Worm (Caenorhabditis elegans) whole organism, L4 larva: ENCODE data around the gene F27B10.1.

ENCODE experiments used
- D1046.2 ChIP-seq: fragments of 200-800 bp; sonication (Bioruptor generic); IDR thresholded peaks from 2 replicates; pipeline ENCODE4 v1.3.6; 2022; ENCODE audit warnings: missing genetic modification characterization, missing compliant biosample characterization
- F26F4.8 ChIP-seq: fragments of 200-800 bp; sonication (Bioruptor generic); conservative IDR thresholded peaks from 2 replicates; pipeline ENCODE4 v1.3.6; 2022; ENCODE audit warnings: missing genetic modification characterization, missing compliant biosample characterization
- F44E2.7 ChIP-seq: fragments of 200-800 bp; sonication (Bioruptor generic); IDR thresholded peaks from 2 replicates; pipeline ENCODE4 v2.1.2; 2022; ENCODE audit warnings: missing genetic modification characterization, missing compliant biosample characterization
- R02D3.7 ChIP-seq: fragments of 150-350 bp; sonication (generic microtip); optimal IDR thresholded peaks from 3 replicates; lab custom pipeline; 2014; ENCODE audit warnings: missing biosample characterization, missing genetic modification characterization
- T26A8.4 ChIP-seq: fragments of 200-800 bp; sonication (Bioruptor generic); IDR thresholded peaks from 2 replicates; pipeline ENCODE4 v1.3.6; 2022; ENCODE audit warnings: missing genetic modification characterization, missing compliant biosample characterization
- Y48G9A.11 ChIP-seq: fragments of 200-800 bp; sonication (Bioruptor generic); IDR thresholded peaks from 2 replicates; pipeline ENCODE4 v1.3.6; 2022; ENCODE audit warnings: missing genetic modification reagents, missing genetic modification characterization, missing compliant biosample characterization
- ZK546.5 ChIP-seq, 2 experiments: sonication (generic microtip); optimal IDR thresholded peaks; 2 replicates each; lab custom pipeline; 2017; ENCODE audit warnings: missing biosample characterization in 2 of 2, missing genetic modification characterization in 2 of 2
- aha-1 ChIP-seq: fragments of 150-350 bp; peaks from one replicate; lab custom pipeline; 2014; ENCODE audit warnings: missing biosample characterization, missing genetic modification characterization
- attf-4 ChIP-seq: sonication (generic microtip); optimal IDR thresholded peaks from 3 replicates; lab custom pipeline; 2017; ENCODE audit warnings: missing biosample characterization, missing genetic modification characterization
- ceh-32 ChIP-seq: sonication (generic microtip); optimal IDR thresholded peaks from 2 replicates; lab custom pipeline; 2016; ENCODE audit warnings: mild to moderate bottlenecking, missing genetic modification characterization, missing compliant biosample characterization; ENCODE audit not compliant: poor library complexity
- ceh-44 ChIP-seq: fragments of 200-800 bp; sonication (Bioruptor generic); IDR thresholded peaks from 2 replicates; pipeline ENCODE4 v1.3.6; 2022; ENCODE audit warnings: missing genetic modification reagents, missing genetic modification characterization, missing compliant biosample characterization
- ceh-82 ChIP-seq: sonication (generic microtip); optimal IDR thresholded peaks from 2 replicates; lab custom pipeline; 2017; ENCODE audit warnings: missing biosample characterization, missing genetic modification characterization
- ces-1 ChIP-seq: fragments of 150-350 bp; sonication (generic microtip); optimal IDR thresholded peaks from 4 replicates; lab custom pipeline; 2014; ENCODE audit warnings: missing biosample characterization, missing genetic modification reagents, missing genetic modification characterization
- ctbp-1 ChIP-seq: fragments of 200-800 bp; sonication (Bioruptor generic); IDR thresholded peaks from 2 replicates; pipeline ENCODE4 v1.3.6; 2022; ENCODE audit warnings: missing genetic modification reagents, missing genetic modification characterization, missing compliant biosample characterization
- daf-8 ChIP-seq: fragments of 200-800 bp; sonication (Bioruptor generic); IDR thresholded peaks from 2 replicates; pipeline ENCODE4 v1.3.6; 2022; ENCODE audit warnings: missing genetic modification characterization, missing compliant biosample characterization
- dmd-6 ChIP-seq: fragments of 200-800 bp; sonication (Bioruptor generic); IDR thresholded peaks from 2 replicates; pipeline ENCODE4 v1.3.6; 2022; ENCODE audit warnings: missing genetic modification reagents, missing genetic modification characterization, missing compliant biosample characterization
- dmd-9 ChIP-seq: fragments of 200-800 bp; sonication (Bioruptor generic); IDR thresholded peaks from 2 replicates; pipeline ENCODE4 v1.3.6; 2022; ENCODE audit warnings: missing genetic modification reagents, missing genetic modification characterization, missing compliant biosample characterization
- egl-27 ChIP-seq: sonication (generic microtip); optimal IDR thresholded peaks from 3 replicates; lab custom pipeline; 2017; ENCODE audit warnings: missing biosample characterization, missing genetic modification reagents, missing genetic modification characterization
- egl-43 ChIP-seq: fragments of 200-800 bp; sonication (Bioruptor generic); IDR thresholded peaks from 2 replicates; pipeline ENCODE4 v1.3.6; 2022; ENCODE audit warnings: missing genetic modification reagents, missing genetic modification characterization, missing compliant biosample characterization
- fkh-10 ChIP-seq: fragments of 150-350 bp; optimal IDR thresholded peaks from 2 replicates; lab custom pipeline; 2014; ENCODE audit warnings: missing biosample characterization, missing genetic modification reagents, missing genetic modification characterization
- hlh-30 ChIP-seq: sonication (generic microtip); optimal IDR thresholded peaks from 2 replicates; lab custom pipeline; 2017; ENCODE audit warnings: antibody characterized with exemption, mild to moderate bottlenecking, missing genetic modification characterization, missing compliant biosample characterization; ENCODE audit not compliant: insufficient read depth
- jun-1 ChIP-seq: fragments of 150-350 bp; optimal IDR thresholded peaks from 2 replicates; lab custom pipeline; 2014; ENCODE audit warnings: missing biosample characterization, missing genetic modification reagents, missing genetic modification characterization
- lin-13 ChIP-seq: fragments of 150-350 bp; optimal IDR thresholded peaks from 2 replicates; lab custom pipeline; 2014; ENCODE audit warnings: missing biosample characterization, missing genetic modification reagents, missing genetic modification characterization
- lin-38 ChIP-seq: fragments of 200-800 bp; sonication (Bioruptor generic); IDR thresholded peaks from 2 replicates; pipeline ENCODE4 v1.3.6; 2022; ENCODE audit warnings: missing genetic modification reagents, missing genetic modification characterization, missing compliant biosample characterization
- lin-39 ChIP-seq: fragments of 150-350 bp; optimal IDR thresholded peaks from 2 replicates; lab custom pipeline; 2014; ENCODE audit warnings: missing biosample characterization, missing genetic modification reagents, missing genetic modification characterization
- lir-3 ChIP-seq: sonication (generic microtip); optimal IDR thresholded peaks from 2 replicates; lab custom pipeline; 2016; ENCODE audit warnings: mild to moderate bottlenecking, missing genetic modification characterization, missing compliant biosample characterization
- lsy-2 ChIP-seq, 2 experiments: fragments of 150-350 bp in 1 of 2; sonication (generic microtip) in 1 of 2; optimal IDR thresholded peaks; 2 replicates each; lab custom pipeline; 2014 to 2017; ENCODE audit warnings: missing biosample characterization in 2 of 2, missing genetic modification characterization in 2 of 2
- mes-2 ChIP-seq: sonication (generic microtip); optimal IDR thresholded peaks from 2 replicates; lab custom pipeline; 2016; ENCODE audit warnings: missing genotype, mild to moderate bottlenecking, missing genetic modification characterization, missing compliant biosample characterization; ENCODE audit not compliant: poor library complexity, severe bottlenecking
- mxl-3 ChIP-seq: fragments of 200-800 bp; sonication (Bioruptor generic); optimal IDR thresholded peaks from 2 replicates; lab custom pipeline; 2018; ENCODE audit warnings: mild to moderate bottlenecking, missing genetic modification characterization, missing compliant biosample characterization
- nhr-102 ChIP-seq: sonication (generic microtip); optimal IDR thresholded peaks from 2 replicates; lab custom pipeline; 2016; ENCODE audit warnings: mild to moderate bottlenecking, missing genetic modification characterization, moderate library complexity, missing compliant biosample characterization
- nhr-11 ChIP-seq: fragments of 150-350 bp; optimal IDR thresholded peaks from 2 replicates; lab custom pipeline; 2014; ENCODE audit warnings: missing biosample characterization, missing genetic modification characterization
- nhr-111 ChIP-seq: fragments of 200-800 bp; sonication (Bioruptor generic); optimal IDR thresholded peaks from 2 replicates; lab custom pipeline; 2018; ENCODE audit warnings: mild to moderate bottlenecking, missing genetic modification characterization, missing compliant biosample characterization
- nhr-25 ChIP-seq: sonication (generic microtip); optimal IDR thresholded peaks from 2 replicates; lab custom pipeline; 2017; ENCODE audit warnings: missing genetic modification characterization, mild to moderate bottlenecking, missing compliant biosample characterization, antibody characterized with exemption, moderate library complexity, borderline replicate concordance; ENCODE audit not compliant: insufficient read depth
- nhr-28 ChIP-seq: fragments of 150-350 bp; optimal IDR thresholded peaks from 2 replicates; lab custom pipeline; 2014; ENCODE audit warnings: missing biosample characterization, missing genetic modification characterization
- nhr-76 ChIP-seq: fragments of 150-350 bp; optimal IDR thresholded peaks from 2 replicates; lab custom pipeline; 2014; ENCODE audit warnings: missing biosample characterization, missing genetic modification characterization
- pha-4 ChIP-seq, 2 experiments: fragments of 150-350 bp in 1 of 2; fragments of 200-800 bp in 1 of 2; sonication (Bioruptor generic) in 1 of 2; IDR thresholded peaks in 1 of 2; optimal IDR thresholded peaks in 1 of 2; 2 replicates each; pipeline versions ENCODE4 v1.3.6 to Lab custom; 2014 to 2022; ENCODE audit warnings: missing genetic modification characterization in 2 of 2, missing genetic modification reagents in 2 of 2, missing biosample characterization in 1 of 2, missing compliant biosample characterization in 1 of 2
- pqm-1 ChIP-seq: sonication (generic microtip); optimal IDR thresholded peaks from 2 replicates; lab custom pipeline; 2017; ENCODE audit warnings: missing biosample characterization, missing genetic modification characterization
- rbr-2 ChIP-seq: sonication (generic microtip); optimal IDR thresholded peaks from 2 replicates; lab custom pipeline; 2016; ENCODE audit warnings: missing genotype, missing genetic modification characterization, missing compliant biosample characterization
- saeg-2 ChIP-seq: fragments of 200-800 bp; sonication (Bioruptor generic); IDR thresholded peaks from 2 replicates; pipeline ENCODE4 v1.3.6; 2022; ENCODE audit warnings: missing genetic modification reagents, missing genetic modification characterization, missing compliant biosample characterization
- sdz-12 ChIP-seq: fragments of 200-800 bp; sonication (Bioruptor generic); optimal IDR thresholded peaks from 2 replicates; lab custom pipeline; 2018; ENCODE audit warnings: mild to moderate bottlenecking, missing genetic modification characterization, missing compliant biosample characterization
- snpc-1.2 ChIP-seq: fragments of 200-800 bp; sonication (Bioruptor generic); IDR thresholded peaks from 2 replicates; pipeline ENCODE4 v1.3.6; 2022; ENCODE audit warnings: missing genetic modification reagents, missing genetic modification characterization, missing compliant biosample characterization
- unc-130 ChIP-seq: sonication (generic microtip); optimal IDR thresholded peaks from 2 replicates; lab custom pipeline; 2016; ENCODE audit warnings: missing genetic modification reagents, missing genetic modification characterization, missing compliant biosample characterization
- unc-62 ChIP-seq, 3 experiments: fragments of 150-350 bp in 1 of 3; sonication (generic microtip); optimal IDR thresholded peaks in 2 of 3; peaks in 1 of 3; 1 replicate in 1 of 3; 2 replicates in 2 of 3; lab custom pipeline; 2014 to 2017; ENCODE audit warnings: missing biosample characterization in 3 of 3, missing genetic modification characterization in 3 of 3, missing genetic modification reagents in 3 of 3, missing genotype in 1 of 3
- zip-11 ChIP-seq: fragments of 200-800 bp; sonication (Bioruptor generic); IDR thresholded peaks from 2 replicates; pipeline ENCODE4 v1.3.6; 2022; ENCODE audit warnings: missing genetic modification characterization, missing compliant biosample characterization
- zip-2 ChIP-seq: fragments of 150-350 bp; optimal IDR thresholded peaks from 2 replicates; lab custom pipeline; 2014; ENCODE audit warnings: missing biosample characterization, missing genetic modification characterization
- ztf-11 ChIP-seq: fragments of 150-350 bp; optimal IDR thresholded peaks from 2 replicates; lab custom pipeline; 2014; ENCODE audit warnings: missing biosample characterization, missing genetic modification characterization

F27B10.1 gene

DNA sequence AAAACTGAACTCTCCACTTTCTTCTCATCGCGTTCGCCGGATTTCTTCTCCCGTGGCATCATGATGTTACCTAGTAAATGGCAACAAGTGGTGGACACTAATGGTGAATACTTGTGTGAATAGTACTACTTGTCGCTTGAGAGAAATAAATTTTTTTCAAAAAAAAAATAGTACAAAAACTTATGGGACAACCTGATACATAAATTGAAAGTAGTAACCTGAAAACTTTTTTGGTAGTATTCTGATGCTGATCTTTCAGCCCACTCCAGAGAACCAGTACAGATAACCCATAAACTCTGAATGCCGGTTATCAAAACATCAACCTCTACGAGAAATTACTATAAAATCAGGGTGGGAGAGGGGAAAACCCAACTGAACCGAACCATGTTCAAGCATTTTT, 14.6 kb upstream of the F27B10.1 start, which contains the start of gene Y57E12AL.2:
Y57E12AL.2 (plus strand) TSS at position 301 of the 400 bp plus-strand sequence.
- TF ChIP-seq aha-1, result peak; percentile 21

DNA sequence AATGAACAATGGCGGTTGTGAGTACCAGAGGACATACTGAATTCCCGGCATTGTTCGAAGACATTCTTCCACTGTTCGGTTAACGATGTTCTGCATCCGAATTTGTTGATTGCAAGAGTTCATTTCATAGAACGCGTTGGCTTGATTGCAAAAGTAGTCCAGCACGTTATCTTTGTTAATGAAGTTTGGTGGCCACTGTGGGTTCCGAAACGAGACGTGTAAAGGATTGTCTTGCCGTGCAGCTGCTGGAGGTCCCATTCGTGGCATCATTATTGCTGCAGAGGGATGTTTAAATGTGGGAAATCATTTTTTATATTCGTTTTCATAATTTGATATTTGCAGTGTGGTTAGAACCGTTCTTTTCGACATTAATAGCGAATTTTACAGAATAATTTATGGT, 13.1 kb upstream of the F27B10.1 start, which contains the start of gene mdt-6:
mdt-6 (minus strand) TSS at position 275 of the 400 bp plus-strand sequence.
- TF ChIP-seq T26A8.4 (GFP tag; lab: Robert Waterston, UW) (peak; percentile 53), mes-2 (tag; lab: Kevin White, UChicago) (no peak), R02D3.7 (tag; lab: Kevin White, UChicago) (no peak), ctbp-1 (GFP tag; lab: Robert Waterston, UW) (0 out of 2 replicates have a peak, but pooled peaks have one; percentile 11), unc-62 (GFP tag; optimal IDR thresholded peaks at IDR 0.05 in 1 of 2; lab: Kevin White, UChicago) (peak in 1 of 2 experiments; percentile 88), unc-62 (tag; optimal IDR thresholded peaks at IDR 0.05; lab: Kevin White, UChicago) (no peak), aha-1 (peak; percentile 84), snpc-1.2 (GFP tag; lab: Robert Waterston, UW) (0 out of 2 replicates have a peak, but pooled peaks have one; percentile 26)

DNA sequence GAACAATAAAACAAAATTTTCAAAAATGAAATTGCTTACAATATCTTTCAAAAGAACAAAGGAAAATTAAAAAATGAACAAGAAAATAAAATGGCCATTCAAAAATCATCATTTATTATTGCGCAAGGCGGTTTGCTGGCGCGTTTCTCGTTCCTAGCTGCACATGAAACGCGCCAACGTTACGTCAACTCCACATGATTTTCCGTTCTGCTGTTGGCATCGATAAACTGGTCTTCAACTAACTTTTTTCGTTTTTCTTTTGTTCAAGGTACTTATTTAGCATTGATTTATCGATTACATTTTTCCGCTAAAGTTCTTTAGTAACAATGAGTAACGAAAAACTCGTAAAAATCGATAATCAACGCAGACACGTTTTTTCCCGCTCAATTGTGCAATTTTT, 12.0 kb upstream of the F27B10.1 start, which contains the start of the genes Y57E12AL.6 and Y57E12AL.1:
Y57E12AL.6 (minus strand) TSS at position 75 of the 400 bp plus-strand sequence.
Y57E12AL.1 (plus strand) TSS at position 135 of the 400 bp plus-strand sequence.
- no peak for TF ChIP-seq ces-1 (GFP tag; lab: Kevin White, UChicago)
- TF ChIP-seq F44E2.7 (GFP tag; lab: Robert Waterston, UW), result no peak
- peak; percentile 79 for TF ChIP-seq lin-38 (GFP tag; lab: Robert Waterston, UW)
- no peak for TF ChIP-seq attf-4 (tag; lab: Kevin White, UChicago)
- peak; percentile 5 for TF ChIP-seq nhr-25 (tag; lab: Kevin White, UChicago)
- peak; percentile 92 for TF ChIP-seq nhr-28 (tag; lab: Kevin White, UChicago)
- no peak for TF ChIP-seq lir-3
- TF ChIP-seq ZK546.5 (tag; optimal IDR thresholded peaks at IDR 0.05; lab: Kevin White, UChicago), result no peak
- peak; percentile 95 for TF ChIP-seq hlh-30 (tag; lab: Kevin White, UChicago)
- no peak for TF ChIP-seq ztf-11 (tag; lab: Kevin White, UChicago)
- TF ChIP-seq nhr-76 (tag; lab: Kevin White, UChicago), result no peak
- TF ChIP-seq jun-1, result peak; percentile 18
- TF ChIP-seq fkh-10 (GFP tag; lab: Kevin White, UChicago), result peak; percentile 43
- TF ChIP-seq ceh-82 (tag; lab: Kevin White, UChicago), result no peak
- TF ChIP-seq F26F4.8 (GFP tag; lab: Robert Waterston, UW), result no peak
- no peak for TF ChIP-seq pqm-1 (tag; lab: Kevin White, UChicago)
- TF ChIP-seq lin-13 (GFP tag; lab: Kevin White, UChicago), result peak; percentile 62
- no peak for TF ChIP-seq ctbp-1 (GFP tag; lab: Robert Waterston, UW)
- TF ChIP-seq ceh-32, result no peak
- TF ChIP-seq zip-2 (tag; lab: Kevin White, UChicago), result no peak
- no peak for TF ChIP-seq lin-39 (tag; lab: Kevin White, UChicago)
- TF ChIP-seq Y48G9A.11 (GFP tag; lab: Robert Waterston, UW), result no peak
- peak; percentile 81 for TF ChIP-seq nhr-102
- TF ChIP-seq dmd-6 (GFP tag; lab: Robert Waterston, UW), result peak; percentile 80
- no peak for TF ChIP-seq saeg-2 (GFP tag; lab: Robert Waterston, UW)
- TF ChIP-seq egl-27 (tag; lab: Kevin White, UChicago), result no peak
- TF ChIP-seq daf-8 (GFP tag; lab: Robert Waterston, UW), result no peak
- no peak for TF ChIP-seq egl-43 (GFP tag; lab: Robert Waterston, UW)
- TF ChIP-seq pha-4 (GFP tag; IDR thresholded peaks at IDR 0.05; lab: Robert Waterston, UW), result no peak
- no peak for TF ChIP-seq pha-4 (tag; optimal IDR thresholded peaks at IDR 0.05; lab: Kevin White, UChicago)
- TF ChIP-seq unc-130 (GFP tag; lab: Kevin White, UChicago), result peak; percentile 16
- TF ChIP-seq zip-11 (GFP tag; lab: Robert Waterston, UW), result no peak
- TF ChIP-seq D1046.2 (GFP tag; lab: Robert Waterston, UW), result no peak
- TF ChIP-seq mxl-3, result peak; percentile 76
- TF ChIP-seq dmd-9, result peak; percentile 66; the same call in 1 of the 2 replicates
- TF ChIP-seq ceh-44 (GFP tag; lab: Robert Waterston, UW), result no peak
- TF ChIP-seq sdz-12 (GFP tag; lab: Kevin White, UChicago), result no peak
- peak; percentile 72 for TF ChIP-seq nhr-11
- peak; percentile 44 to 90 for TF ChIP-seq lsy-2 (tag; optimal IDR thresholded peaks at IDR 0.05; lab: Kevin White, UChicago)
- peak; percentile 78 for TF ChIP-seq rbr-2 (tag; lab: Kevin White, UChicago)
- TF ChIP-seq nhr-111 (GFP tag; lab: Kevin White, UChicago), result no peak
